Worm (Caenorhabditis elegans): ENCODE measurements around the gene B0334.20.

DNA sequence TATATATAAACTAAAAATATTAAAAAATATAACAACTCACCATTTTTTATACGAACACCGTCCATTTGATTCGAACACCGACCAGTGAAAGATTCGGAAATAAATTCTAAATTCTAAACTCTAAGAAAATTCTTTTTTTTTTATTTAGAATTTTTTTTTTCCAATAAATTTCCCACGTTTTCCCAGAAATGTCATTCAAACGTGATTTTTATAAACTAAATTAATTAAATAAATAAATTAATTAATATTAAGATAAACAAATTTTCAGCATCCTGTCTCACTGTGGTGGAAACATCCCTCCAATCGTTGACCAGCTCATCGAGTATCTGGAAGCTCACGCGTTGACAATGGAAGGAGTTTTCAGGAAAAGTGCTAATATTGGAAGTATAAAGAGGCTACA, 32.7 kb downstream of the B0334.20 start, which contains the start of gene klp-17:
- no peak for TF ChIP-seq C34F6.9 (tag; optimal IDR thresholded peaks at IDR 0.05)
- no peak for TF ChIP-seq skn-1 (tag; optimal IDR thresholded peaks at IDR 0.05)
- no peak for TF ChIP-seq R02D3.7 (tag; optimal IDR thresholded peaks at IDR 0.05)
- no peak for TF ChIP-seq sma-3 (GFP tag; optimal IDR thresholded peaks at IDR 0.05)
- no peak for TF ChIP-seq ceh-82 (tag; optimal IDR thresholded peaks at IDR 0.05)
- TF ChIP-seq ztf-11 (tag; optimal IDR thresholded peaks at IDR 0.05) = no peak

Data from whole organism, L2 larva.